Fruit fly (Drosophila melanogaster) whole organism, pupa: Measurements from ENCODE around the gene daed.

Source experiments
- CG10348 ChIP-seq: fragments of 200-800 bp; sonication (Bioruptor generic); IDR thresholded peaks from 2 replicates; pipeline ENCODE4 v1.3.6; 2022; ENCODE audit warnings: missing biosample characterization, missing genetic modification characterization
- CG12605 ChIP-seq: fragments of 200-800 bp; sonication (Bioruptor generic); IDR thresholded peaks from 2 replicates; pipeline ENCODE4 v1.3.6; 2022; ENCODE audit warnings: missing biosample characterization, missing genetic modification characterization
- CG17806 ChIP-seq: fragments of 200-800 bp; sonication (Bioruptor generic); optimal IDR thresholded peaks from 2 replicates; lab custom pipeline; 2018; ENCODE audit warnings: missing biosample characterization, mild to moderate bottlenecking, missing genetic modification characterization, moderate library complexity
- CG4496 ChIP-seq: fragments of 200-800 bp; sonication (Bioruptor generic); IDR thresholded peaks from 3 replicates; pipeline ENCODE4 v1.3.6; 2022; ENCODE audit warnings: missing biosample characterization, missing genetic modification characterization
- CG8159 ChIP-seq: fragments of 200-800 bp; sonication (Bioruptor generic); optimal IDR thresholded peaks from 3 replicates; lab custom pipeline; 2018; ENCODE audit warnings: missing biosample characterization, mild to moderate bottlenecking, missing genetic modification characterization, moderate library complexity
- CG8301 ChIP-seq: fragments of 200-800 bp; sonication (Bioruptor generic); optimal IDR thresholded peaks from 2 replicates; lab custom pipeline; 2018; ENCODE audit warnings: missing biosample characterization, mild to moderate bottlenecking, missing genetic modification characterization
- EcR ChIP-seq: fragments of 200-800 bp; sonication (Bioruptor generic); optimal IDR thresholded peaks from 3 replicates; lab custom pipeline; 2019; ENCODE audit warnings: missing biosample characterization, missing genetic modification characterization, mild to moderate bottlenecking, moderate library complexity, missing genetic modification reagents
- Ets98B ChIP-seq: fragments of 200-800 bp; sonication (Bioruptor generic); IDR thresholded peaks from 2 replicates; pipeline ENCODE4 v1.3.6; 2022; ENCODE audit warnings: missing biosample characterization, missing genetic modification characterization
- Pif1A ChIP-seq: fragments of 200-800 bp; sonication (Bioruptor generic); optimal IDR thresholded peaks from 3 replicates; lab custom pipeline; 2016; ENCODE audit warnings: missing biosample characterization, missing genetic modification characterization
- Snoo ChIP-seq: fragments of 200-800 bp; sonication (Bioruptor generic); optimal IDR thresholded peaks from 3 replicates; lab custom pipeline; 2017; ENCODE audit warnings: missing biosample characterization, mild to moderate bottlenecking, missing genetic modification characterization, inconsistent platforms
- fd96Ca ChIP-seq: fragments of 200-800 bp; sonication (Bioruptor generic); IDR thresholded peaks from 3 replicates; pipeline ENCODE4 v1.3.6; 2022; ENCODE audit warnings: missing biosample characterization, missing genetic modification characterization
- gl ChIP-seq: fragments of 200-800 bp; sonication (Bioruptor generic); optimal IDR thresholded peaks from 2 replicates; lab custom pipeline; 2018; ENCODE audit warnings: missing biosample characterization, mild to moderate bottlenecking, missing genetic modification characterization
- rn ChIP-seq: fragments of 200-800 bp; sonication (Bioruptor generic); IDR thresholded peaks from 2 replicates; pipeline ENCODE4 v1.3.6; 2022; ENCODE audit warnings: missing biosample characterization, missing genetic modification characterization

dm6 chr2L:2180665-2181064, 35.4 kb downstream of the daed start:
- TF ChIP-seq EcR (GFP tag; lab: Kevin White, UChicago): no peak
- TF ChIP-seq Pif1A (GFP tag; lab: Kevin White, UChicago): no peak
- no peak for TF ChIP-seq CG4496 (GFP tag; lab: Robert Waterston, UW)
- TF ChIP-seq Snoo: no peak
- TF ChIP-seq CG10348 (GFP tag; lab: Robert Waterston, UW): no peak
- no peak for TF ChIP-seq gl (tag; lab: Kevin White, UChicago)
- no peak for TF ChIP-seq CG17806 (tag; lab: Kevin White, UChicago)
- no peak for TF ChIP-seq rn (GFP tag; lab: Robert Waterston, UW)
- TF ChIP-seq fd96Ca (GFP tag; lab: Robert Waterston, UW): no peak
- no peak for TF ChIP-seq CG8159 (tag; lab: Kevin White, UChicago)
- TF ChIP-seq CG8301: no peak
- no peak for TF ChIP-seq Ets98B
- TF ChIP-seq CG12605 (GFP tag; lab: Robert Waterston, UW): no peak
